Worm (Caenorhabditis elegans): Measurements from ENCODE around the gene sri-66.

ce11 chrV:17105483-17105882, 45.4 kb downstream of the sri-66 start, which contains the start of gene ZK218.7:
- TF ChIP-seq unc-55 (GFP tag; optimal IDR thresholded peaks at IDR 0.05) = no peak
- TF ChIP-seq nhr-12 (tag; optimal IDR thresholded peaks at IDR 0.05) = no peak
- no peak for TF ChIP-seq peb-1 (tag; optimal IDR thresholded peaks at IDR 0.05)
- TF ChIP-seq nhr-10 (tag; optimal IDR thresholded peaks at IDR 0.05) = no peak
- TF ChIP-seq nhr-11 (tag; optimal IDR thresholded peaks at IDR 0.05) = no peak
